Worm (Caenorhabditis elegans) whole organism, early embryonic: ENCODE data around the gene nhr-145.

ENCODE experiments used
- aly-1 ChIP-seq: sonication (generic microtip); optimal IDR thresholded peaks from 2 replicates; lab custom pipeline; 2016; ENCODE audit warnings: missing genetic modification characterization, missing compliant biosample characterization
- ama-1 ChIP-seq: fragments of 150-350 bp; optimal IDR thresholded peaks from 2 replicates; lab custom pipeline; 2014
- ceh-36 ChIP-seq: sonication (generic microtip); optimal IDR thresholded peaks from 2 replicates; lab custom pipeline; 2016; ENCODE audit warnings: missing genetic modification characterization, inconsistent platforms, missing compliant biosample characterization
- flt-1 ChIP-seq: fragments of 200-800 bp; sonication (Bioruptor generic); IDR thresholded peaks from 2 replicates; pipeline ENCODE4 v1.3.6; 2022; ENCODE audit warnings: missing genetic modification characterization, missing compliant biosample characterization
- hmg-4 ChIP-seq: fragments of 200-800 bp; sonication (Bioruptor generic); optimal IDR thresholded peaks from 2 replicates; lab custom pipeline; 2018; ENCODE audit warnings: mild to moderate bottlenecking, missing genetic modification characterization, missing compliant biosample characterization
- hnd-1 ChIP-seq: sonication (generic microtip); optimal IDR thresholded peaks from 2 replicates; lab custom pipeline; 2016; ENCODE audit warnings: missing genetic modification characterization, missing compliant biosample characterization
- pes-1 ChIP-seq: fragments of 200-800 bp; sonication (Bioruptor generic); IDR thresholded peaks from 2 replicates; pipeline ENCODE4 v1.3.6; 2022; ENCODE audit warnings: missing genetic modification reagents, missing genetic modification characterization, missing compliant biosample characterization
- scrt-1 ChIP-seq: fragments of 200-800 bp; sonication (Bioruptor generic); IDR thresholded peaks from 2 replicates; pipeline ENCODE4 v1.3.6; 2022; ENCODE audit warnings: missing genetic modification characterization, missing compliant biosample characterization
- sea-1 ChIP-seq: fragments of 200-800 bp; sonication (Bioruptor generic); conservative IDR thresholded peaks from 2 replicates; pipeline ENCODE4 v1.3.6; 2022; ENCODE audit warnings: missing genetic modification characterization, missing compliant biosample characterization
- tbx-11 ChIP-seq: fragments of 200-800 bp; sonication (Bioruptor generic); IDR thresholded peaks from 2 replicates; pipeline ENCODE4 v1.3.6; 2022; ENCODE audit warnings: missing genetic modification characterization, missing compliant biosample characterization
- tra-4 ChIP-seq: sonication (generic microtip); optimal IDR thresholded peaks from 2 replicates; lab custom pipeline; 2017; ENCODE audit warnings: missing genetic modification characterization, missing compliant biosample characterization

DNA sequence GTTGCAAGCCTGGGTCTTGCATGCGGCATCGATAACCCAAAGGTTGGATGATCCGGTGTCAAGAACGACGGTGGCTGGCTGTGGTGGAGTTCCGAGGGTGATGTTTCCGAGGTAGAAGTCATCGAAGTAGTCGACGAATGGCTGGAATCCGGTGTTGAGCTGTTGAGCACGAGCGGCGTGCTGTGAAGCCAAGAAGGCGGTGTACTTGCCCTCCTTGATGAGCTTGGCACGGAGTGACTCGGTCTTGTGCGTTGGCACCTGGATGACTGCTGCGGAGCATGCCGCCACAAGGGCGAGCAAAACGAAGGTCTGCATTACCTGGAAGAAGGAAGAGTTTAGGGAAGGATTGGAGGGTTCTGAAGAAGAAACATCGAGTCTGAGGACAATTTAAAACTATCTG is 37.1 kb upstream of the nhr-145 start, which contains the start of gene asp-1:
- TF ChIP-seq flt-1 (GFP tag; lab: Robert Waterston, UW) = no peak
- TF ChIP-seq tra-4 (tag; lab: Kevin White, UChicago) = no peak
- no peak for TF ChIP-seq hnd-1 (tag; lab: Kevin White, UChicago)
- no peak for TF ChIP-seq pes-1 (GFP tag; lab: Robert Waterston, UW)
- no peak for TF ChIP-seq ceh-36
- no peak for TF ChIP-seq scrt-1 (GFP tag; lab: Robert Waterston, UW)
- no peak for TF ChIP-seq tbx-11
- no peak for TF ChIP-seq hmg-4
- no peak for TF ChIP-seq ama-1 (lab: Kevin White, UChicago)
- TF ChIP-seq sea-1 (GFP tag; lab: Robert Waterston, UW) = no peak
- TF ChIP-seq aly-1 (tag; lab: Kevin White, UChicago) = no peak
